Fruit fly (Drosophila melanogaster) whole organism, embryonic: ENCODE results near the gene Alp10.

Experiments used
- Atf-2 ChIP-seq: fragments of 200-800 bp; sonication (Bioruptor generic); optimal IDR thresholded peaks from 2 replicates; lab custom pipeline; 2016; ENCODE audit warnings: missing biosample characterization, missing genetic modification characterization
- Atf3 ChIP-seq: fragments of 200-800 bp; sonication (Bioruptor generic); optimal IDR thresholded peaks from 3 replicates; lab custom pipeline; 2016; ENCODE audit warnings: missing biosample characterization, missing genetic modification characterization
- Atf6 ChIP-seq: fragments of 200-800 bp; sonication (Bioruptor generic); IDR thresholded peaks from 2 replicates; pipeline ENCODE4 v1.3.6; 2022; ENCODE audit warnings: missing biosample characterization, missing genetic modification characterization
- BEAF-32 ChIP-seq: fragments of 200-800 bp; sonication (Bioruptor generic); optimal IDR thresholded peaks from 3 replicates; lab custom pipeline; 2017; ENCODE audit warnings: missing biosample characterization, missing genetic modification characterization, mild to moderate bottlenecking, moderate library complexity, missing genetic modification reagents
- CG10267 ChIP-seq: fragments of 200-800 bp; sonication (Bioruptor generic); optimal IDR thresholded peaks from 2 replicates; lab custom pipeline; 2018; ENCODE audit warnings: missing biosample characterization, mild to moderate bottlenecking, missing genetic modification characterization, moderate library complexity
- CG10959 ChIP-seq: fragments of 200-800 bp; sonication (Bioruptor generic); IDR thresholded peaks from 2 replicates; pipeline ENCODE4 v1.3.6; 2022; ENCODE audit warnings: missing biosample characterization, missing genetic modification characterization
- CG10979 ChIP-seq: fragments of 200-800 bp; sonication (Bioruptor generic); optimal IDR thresholded peaks from 2 replicates; lab custom pipeline; 2018; ENCODE audit warnings: missing biosample characterization, mild to moderate bottlenecking, missing genetic modification characterization, moderate library complexity
- CG11247 ChIP-seq: fragments of 200-800 bp; sonication (Bioruptor generic); IDR thresholded peaks from 2 replicates; pipeline ENCODE4 v1.3.6; 2022; ENCODE audit warnings: missing biosample characterization, missing genetic modification characterization
- CG13775 ChIP-seq: fragments of 200-800 bp; sonication (Bioruptor generic); optimal IDR thresholded peaks from 3 replicates; lab custom pipeline; 2017; ENCODE audit warnings: missing biosample characterization, mild to moderate bottlenecking, missing genetic modification characterization
- CG17186 ChIP-seq: fragments of 200-800 bp; sonication (Bioruptor generic); optimal IDR thresholded peaks from 3 replicates; lab custom pipeline; 2017; ENCODE audit warnings: missing biosample characterization, missing genetic modification reagents, missing genetic modification characterization
- CG17328 ChIP-seq: fragments of 200-800 bp; sonication (Bioruptor generic); IDR thresholded peaks from 2 replicates; pipeline ENCODE4 v1.3.6; 2022; ENCODE audit warnings: missing biosample characterization, missing genetic modification characterization
- CG17361 ChIP-seq: fragments of 200-800 bp; sonication (Bioruptor generic); IDR thresholded peaks from 3 replicates; pipeline ENCODE4 v1.3.6; 2022; ENCODE audit warnings: missing biosample characterization, missing genetic modification characterization
- CG1792 ChIP-seq: fragments of 200-800 bp; sonication (Bioruptor generic); optimal IDR thresholded peaks from 2 replicates; lab custom pipeline; 2016; ENCODE audit warnings: missing biosample characterization, missing genetic modification characterization
- CG18619 ChIP-seq: fragments of 200-800 bp; sonication (Bioruptor generic); optimal IDR thresholded peaks from 3 replicates; lab custom pipeline; 2017; ENCODE audit warnings: missing biosample characterization, mild to moderate bottlenecking, missing genetic modification characterization
- CG3163 ChIP-seq: fragments of 200-800 bp; sonication (Bioruptor generic); optimal IDR thresholded peaks from 3 replicates; lab custom pipeline; 2016; ENCODE audit warnings: missing biosample characterization, missing genetic modification characterization
- CG32772 ChIP-seq: fragments of 200-800 bp; sonication (Bioruptor generic); IDR thresholded peaks from 2 replicates; pipeline ENCODE4 v1.3.6; 2022; ENCODE audit warnings: missing biosample characterization, missing genetic modification characterization
- CG43689 ChIP-seq: fragments of 200-800 bp; sonication (Bioruptor generic); IDR thresholded peaks from 2 replicates; pipeline ENCODE4 v1.3.6; 2022; ENCODE audit warnings: missing biosample characterization, missing genetic modification characterization
- CG4820 ChIP-seq: fragments of 200-800 bp; sonication (Bioruptor generic); optimal IDR thresholded peaks from 3 replicates; lab custom pipeline; 2016; ENCODE audit warnings: missing biosample characterization, missing genetic modification characterization
- CG9876 ChIP-seq: fragments of 200-800 bp; sonication (Bioruptor generic); optimal IDR thresholded peaks from 2 replicates; lab custom pipeline; 2016; ENCODE audit warnings: missing biosample characterization, missing genetic modification characterization
- CkIIα-i1 ChIP-seq: fragments of 200-800 bp; sonication (Bioruptor generic); IDR thresholded peaks from 2 replicates; pipeline ENCODE4 v1.3.6; 2022; ENCODE audit warnings: missing biosample characterization, missing genetic modification characterization
- E2f2 ChIP-seq: fragments of 200-800 bp; sonication (Bioruptor generic); IDR thresholded peaks from 2 replicates; pipeline ENCODE4 v1.3.6; 2022; ENCODE audit warnings: missing biosample characterization, missing genetic modification characterization
- Gsc ChIP-seq: fragments of 200-800 bp; sonication (Bioruptor generic); IDR thresholded peaks from 2 replicates; pipeline ENCODE4 v1.3.6; 2022; ENCODE audit warnings: missing biosample characterization, missing genetic modification characterization
- H2.0 ChIP-seq: fragments of 200-800 bp; sonication (Bioruptor generic); IDR thresholded peaks from 2 replicates; pipeline ENCODE4 v1.3.6; 2022; ENCODE audit warnings: missing biosample characterization, missing genetic modification characterization
- Hsf ChIP-seq: fragments of 200-800 bp; sonication (Bioruptor generic); optimal IDR thresholded peaks from 3 replicates; lab custom pipeline; 2016; ENCODE audit warnings: missing biosample characterization, missing genetic modification characterization
- Lhr ChIP-seq: fragments of 200-800 bp; sonication (Bioruptor generic); optimal IDR thresholded peaks from 3 replicates; lab custom pipeline; 2017; ENCODE audit warnings: mild to moderate bottlenecking, missing biosample characterization, missing genetic modification reagents, missing genetic modification characterization
- Lpt ChIP-seq: fragments of >200 bp; optimal IDR thresholded peaks from 2 replicates; lab custom pipeline; 2018; ENCODE audit warnings: missing biosample characterization, missing genetic modification characterization
- Max ChIP-seq: fragments of 200-800 bp; sonication (Bioruptor generic); optimal IDR thresholded peaks from 2 replicates; lab custom pipeline; 2016; ENCODE audit warnings: missing biosample characterization, mild to moderate bottlenecking, missing genetic modification characterization
- Mes4 ChIP-seq: fragments of 200-800 bp; sonication (Bioruptor generic); optimal IDR thresholded peaks from 2 replicates; lab custom pipeline; 2016; ENCODE audit warnings: missing biosample characterization, missing genetic modification characterization
- Opbp ChIP-seq: fragments of 200-800 bp; sonication (Bioruptor generic); IDR thresholded peaks from 3 replicates; pipeline ENCODE4 v1.3.6; 2022; ENCODE audit warnings: missing biosample characterization, missing genetic modification characterization; ENCODE audit not compliant: partially characterized antibody
- Side ChIP-seq: fragments of 200-800 bp; sonication (Bioruptor generic); optimal IDR thresholded peaks from 2 replicates; lab custom pipeline; 2016; ENCODE audit warnings: missing biosample characterization, missing genetic modification characterization
- Sox100B ChIP-seq: fragments of 200-800 bp; sonication (Bioruptor generic); optimal IDR thresholded peaks from 3 replicates; lab custom pipeline; 2018; ENCODE audit warnings: missing biosample characterization, mild to moderate bottlenecking, missing genetic modification characterization
- Xrp1 ChIP-seq: fragments of 200-800 bp; sonication (Bioruptor generic); IDR thresholded peaks from 2 replicates; pipeline ENCODE4 v1.3.6; 2022; ENCODE audit warnings: missing biosample characterization, missing genetic modification characterization
- aop ChIP-seq: fragments of 200-800 bp; sonication (Bioruptor generic); IDR thresholded peaks from 2 replicates; pipeline ENCODE4 v1.3.6; 2022; ENCODE audit warnings: missing biosample characterization, missing genetic modification characterization
- ara ChIP-seq: fragments of 200-800 bp; sonication (Bioruptor generic); IDR thresholded peaks from 2 replicates; pipeline ENCODE4 v1.3.6; 2022; ENCODE audit warnings: missing biosample characterization, missing genetic modification characterization
- chif ChIP-seq, 2 experiments: fragments of 200-800 bp; sonication (Bioruptor generic); optimal IDR thresholded peaks; 3 replicates each; lab custom pipeline; 2016; ENCODE audit warnings: missing biosample characterization in 2 of 2, missing genetic modification characterization in 2 of 2
- cwo ChIP-seq: fragments of 200-800 bp; sonication (Bioruptor generic); optimal IDR thresholded peaks from 3 replicates; lab custom pipeline; 2017; ENCODE audit warnings: missing biosample characterization, missing genetic modification characterization, mild to moderate bottlenecking, moderate library complexity, missing genetic modification reagents
- gro ChIP-seq: fragments of 200-800 bp; sonication (Bioruptor generic); optimal IDR thresholded peaks from 2 replicates; lab custom pipeline; 2016; ENCODE audit warnings: missing biosample characterization, missing genetic modification characterization
- hb ChIP-seq: fragments of 200-800 bp; sonication (Bioruptor generic); IDR thresholded peaks from 3 replicates; pipeline ENCODE4 v1.3.6; 2022; ENCODE audit warnings: missing biosample characterization, missing genetic modification characterization; ENCODE audit not compliant: partially characterized antibody
- ken ChIP-seq: fragments of 200-800 bp; sonication (Bioruptor generic); IDR thresholded peaks from 3 replicates; pipeline ENCODE4 v1.3.6; 2022; ENCODE audit warnings: missing biosample characterization, missing genetic modification characterization
- kni ChIP-seq: fragments of 200-800 bp; sonication (Bioruptor generic); optimal IDR thresholded peaks from 3 replicates; lab custom pipeline; 2017; ENCODE audit warnings: mild to moderate bottlenecking, missing biosample characterization, missing genetic modification reagents, missing genetic modification characterization
- lbe ChIP-seq: fragments of 200-800 bp; sonication (Bioruptor generic); optimal IDR thresholded peaks from 2 replicates; lab custom pipeline; 2016; ENCODE audit warnings: missing biosample characterization, mild to moderate bottlenecking, missing genetic modification characterization
- odd ChIP-seq: fragments of 200-800 bp; sonication (Bioruptor generic); optimal IDR thresholded peaks from 2 replicates; lab custom pipeline; 2017; ENCODE audit warnings: missing biosample characterization, mild to moderate bottlenecking, missing genetic modification characterization
- onecut ChIP-seq: fragments of 200-800 bp; sonication (Bioruptor generic); IDR thresholded peaks from 2 replicates; pipeline ENCODE4 v1.3.6; 2022; ENCODE audit warnings: missing biosample characterization, missing genetic modification characterization
- otp ChIP-seq: fragments of 200-800 bp; sonication (Bioruptor generic); IDR thresholded peaks from 3 replicates; pipeline ENCODE4, ENCODE4 v1.3.6; 2022; ENCODE audit warnings: missing biosample characterization, missing genetic modification characterization
- repo ChIP-seq: fragments of 200-800 bp; sonication (Bioruptor generic); optimal IDR thresholded peaks from 2 replicates; lab custom pipeline; 2016; ENCODE audit warnings: missing biosample characterization, missing genetic modification characterization
- schlank ChIP-seq: fragments of 200-800 bp; sonication (Bioruptor generic); optimal IDR thresholded peaks from 2 replicates; lab custom pipeline; 2018; ENCODE audit warnings: missing biosample characterization, mild to moderate bottlenecking, missing genetic modification characterization
- shn ChIP-seq: fragments of 200-800 bp; sonication (Bioruptor generic); optimal IDR thresholded peaks from 3 replicates; lab custom pipeline; 2016; ENCODE audit warnings: missing biosample characterization, missing genetic modification characterization
- sqz ChIP-seq: fragments of 200-800 bp; sonication (Bioruptor generic); optimal IDR thresholded peaks from 3 replicates; lab custom pipeline; 2018; ENCODE audit warnings: missing biosample characterization, mild to moderate bottlenecking, missing genetic modification characterization
- zen2 ChIP-seq: fragments of 200-800 bp; sonication (Bioruptor generic); IDR thresholded peaks from 3 replicates; pipeline ENCODE4 v1.3.6; 2022; ENCODE audit warnings: missing biosample characterization, missing genetic modification characterization; ENCODE audit not compliant: partially characterized antibody

Gene Alp10

dm6 chr3L:5577250-5578138, 17.6 kb downstream of the Alp10 start, which contains the start of gene Msr-110 (continued):
- TF ChIP-seq CG3163 (GFP tag; lab: Kevin White, UChicago) (peak; percentile 49), E2f2 (GFP tag; lab: Robert Waterston, UW) (peak; percentile 71), Opbp (no peak), CG4820 (GFP tag; lab: Kevin White, UChicago) (peak; percentile 76), Lpt (GFP tag; lab: Kevin White, UChicago) (no peak), CG10267 (tag; lab: Kevin White, UChicago) (peak; percentile 75), CG18619 (peak; percentile 82), CG10959 (0 out of 2 replicates have a peak, but pooled peaks have one; percentile 39), Xrp1 (GFP tag; lab: Robert Waterston, UW) (peak; percentile 87), CG17328 (GFP tag; lab: Robert Waterston, UW) (peak; percentile 73), kni (GFP tag; lab: Kevin White, UChicago) (peak; percentile 60), BEAF-32 (GFP tag; lab: Kevin White, UChicago) (peak; percentile 4), CG17186 (GFP tag; lab: Kevin White, UChicago) (peak; percentile 13), CG11247 (GFP tag; lab: Robert Waterston, UW) (peak; percentile 88), CG10979 (peak; percentile 79), hb (GFP tag; lab: Robert Waterston, UW) (no peak), Lhr (GFP tag; lab: Kevin White, UChicago) (peak; percentile 41), cwo (GFP tag; lab: Kevin White, UChicago) (peak; percentile 92), Sox100B (GFP tag; lab: Kevin White, UChicago) (peak; percentile 94), sqz (GFP tag; lab: Kevin White, UChicago) (peak; percentile 87), repo (GFP tag; lab: Kevin White, UChicago) (peak; percentile 42), CkIIα-i1 (peak; percentile 64), otp (GFP tag; lab: Robert Waterston, UW) (peak; percentile 57), Atf6 (GFP tag; lab: Robert Waterston, UW) (peak; percentile 91), schlank (tag; lab: Kevin White, UChicago) (peak; percentile 54), CG9876 (GFP tag; lab: Kevin White, UChicago) (peak; percentile 53), CG13775 (peak; percentile 72), H2.0 (GFP tag; lab: Robert Waterston, UW) (peak; percentile 72), shn (GFP tag; lab: Kevin White, UChicago) (peak; percentile 79), Hsf (GFP tag; lab: Kevin White, UChicago) (peak; percentile 80), chif (GFP tag; optimal IDR thresholded peaks at IDR 0.05; lab: Kevin White, UChicago) (peak; percentile 49 to 79), odd (GFP tag; lab: Kevin White, UChicago) (peak; percentile 79), Gsc (peak; percentile 64), Atf-2 (GFP tag; lab: Kevin White, UChicago) (peak; percentile 59), aop (GFP tag; lab: Robert Waterston, UW) (0 out of 2 replicates have a peak, but pooled peaks have one; percentile 36), Atf3 (GFP tag; lab: Kevin White, UChicago) (peak; percentile 74), ken (GFP tag; lab: Robert Waterston, UW) (peak; percentile 65), ara (GFP tag; lab: Robert Waterston, UW) (peak; percentile 66), onecut (GFP tag; lab: Robert Waterston, UW) (peak; percentile 69), CG32772 (GFP tag; lab: Robert Waterston, UW) (peak; percentile 89), Side (GFP tag; lab: Kevin White, UChicago) (peak; percentile 48), Mes4 (GFP tag; lab: Kevin White, UChicago) (peak; percentile 67), Max (GFP tag; lab: Kevin White, UChicago) (peak; percentile 64), zen2 (GFP tag; lab: Robert Waterston, UW) (no peak), CG17361 (peak; percentile 93), gro (GFP tag; lab: Kevin White, UChicago) (no peak), CG43689 (GFP tag; lab: Robert Waterston, UW) (no peak; the same call in 1 of the 2 replicates), CG1792 (GFP tag; lab: Kevin White, UChicago) (peak; percentile 52), lbe (GFP tag; lab: Kevin White, UChicago) (peak; percentile 58)
